Worm (Caenorhabditis elegans) whole organism, early embryonic: ENCODE measurements around the gene fis-2.

Experiments used
- B0310.2 ChIP-seq: sonication (generic microtip); optimal IDR thresholded peaks from 2 replicates; lab custom pipeline; 2016; ENCODE audit warnings: mild to moderate bottlenecking, missing genetic modification characterization, missing compliant biosample characterization
- F13C5.2 ChIP-seq: sonication (generic microtip); optimal IDR thresholded peaks from 2 replicates; lab custom pipeline; 2017; ENCODE audit warnings: mild to moderate bottlenecking, missing genetic modification characterization, inconsistent platforms, missing compliant biosample characterization
- aly-1 ChIP-seq: sonication (generic microtip); optimal IDR thresholded peaks from 2 replicates; lab custom pipeline; 2016; ENCODE audit warnings: missing genetic modification characterization, missing compliant biosample characterization
- ama-1 ChIP-seq: fragments of 150-350 bp; optimal IDR thresholded peaks from 2 replicates; lab custom pipeline; 2014
- ceh-13 ChIP-seq: fragments of 200-800 bp; sonication (Bioruptor generic); optimal IDR thresholded peaks from 2 replicates; lab custom pipeline; 2018; ENCODE audit warnings: mild to moderate bottlenecking, missing genetic modification characterization, missing compliant biosample characterization
- ceh-36 ChIP-seq: sonication (generic microtip); optimal IDR thresholded peaks from 2 replicates; lab custom pipeline; 2016; ENCODE audit warnings: missing genetic modification characterization, inconsistent platforms, missing compliant biosample characterization
- ets-7 ChIP-seq: sonication (generic microtip); optimal IDR thresholded peaks from 2 replicates; lab custom pipeline; 2016; ENCODE audit warnings: missing genotype, missing genetic modification characterization, missing compliant biosample characterization
- flt-1 ChIP-seq: fragments of 200-800 bp; sonication (Bioruptor generic); IDR thresholded peaks from 2 replicates; pipeline ENCODE4 v1.3.6; 2022; ENCODE audit warnings: missing genetic modification characterization, missing compliant biosample characterization
- hmbx-1 ChIP-seq: sonication (generic microtip); optimal IDR thresholded peaks from 2 replicates; lab custom pipeline; 2016; ENCODE audit warnings: mild to moderate bottlenecking, missing genetic modification characterization, missing compliant biosample characterization
- hmg-4 ChIP-seq: fragments of 200-800 bp; sonication (Bioruptor generic); optimal IDR thresholded peaks from 2 replicates; lab custom pipeline; 2018; ENCODE audit warnings: mild to moderate bottlenecking, missing genetic modification characterization, missing compliant biosample characterization
- hnd-1 ChIP-seq: sonication (generic microtip); optimal IDR thresholded peaks from 2 replicates; lab custom pipeline; 2016; ENCODE audit warnings: missing genetic modification characterization, missing compliant biosample characterization
- pes-1 ChIP-seq: fragments of 200-800 bp; sonication (Bioruptor generic); IDR thresholded peaks from 2 replicates; pipeline ENCODE4 v1.3.6; 2022; ENCODE audit warnings: missing genetic modification reagents, missing genetic modification characterization, missing compliant biosample characterization
- scrt-1 ChIP-seq: fragments of 200-800 bp; sonication (Bioruptor generic); IDR thresholded peaks from 2 replicates; pipeline ENCODE4 v1.3.6; 2022; ENCODE audit warnings: missing genetic modification characterization, missing compliant biosample characterization
- sea-1 ChIP-seq: fragments of 200-800 bp; sonication (Bioruptor generic); conservative IDR thresholded peaks from 2 replicates; pipeline ENCODE4 v1.3.6; 2022; ENCODE audit warnings: missing genetic modification characterization, missing compliant biosample characterization
- tbx-11 ChIP-seq: fragments of 200-800 bp; sonication (Bioruptor generic); IDR thresholded peaks from 2 replicates; pipeline ENCODE4 v1.3.6; 2022; ENCODE audit warnings: missing genetic modification characterization, missing compliant biosample characterization
- tbx-37 ChIP-seq: fragments of 200-800 bp; sonication (Bioruptor generic); conservative IDR thresholded peaks from 2 replicates; pipeline ENCODE4 v1.3.6; 2022; ENCODE audit warnings: missing genetic modification reagents, missing genetic modification characterization, missing compliant biosample characterization
- tra-4 ChIP-seq: sonication (generic microtip); optimal IDR thresholded peaks from 2 replicates; lab custom pipeline; 2017; ENCODE audit warnings: missing genetic modification characterization, missing compliant biosample characterization

fis-2 gene

DNA sequence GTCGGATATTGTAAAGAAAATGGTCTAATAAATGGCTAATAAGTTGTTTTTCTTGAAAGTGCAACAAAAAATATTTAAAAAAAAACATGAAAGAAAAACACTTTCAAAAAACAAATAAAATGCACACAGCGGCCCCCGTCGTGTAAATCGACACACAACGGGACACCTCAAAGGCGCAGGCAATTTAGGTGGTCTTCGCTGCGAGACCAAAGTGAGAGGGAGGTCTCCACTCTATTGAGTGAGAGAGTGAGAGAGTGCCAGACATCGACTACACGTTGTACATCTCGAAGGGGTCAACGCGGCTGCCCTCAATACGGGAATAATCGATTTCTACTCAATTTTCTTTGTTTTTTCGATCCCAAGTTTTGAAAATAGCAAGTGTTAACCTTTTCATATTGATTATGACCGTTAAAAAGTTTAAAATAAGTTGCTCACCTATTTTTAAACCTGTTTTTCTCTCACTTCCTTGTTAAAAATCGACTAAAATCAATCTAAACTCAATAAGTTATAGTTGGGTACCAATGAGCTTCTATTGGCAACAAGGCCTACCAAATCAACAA lies 1.8 kb upstream of the fis-2 start, which contains the start of gene sec-16A.2:
sec-16A.2 (plus strand) TSS at position 510 of the 560 bp plus-strand sequence.
- peak; percentile 0 for TF ChIP-seq F13C5.2 (tag; lab: Kevin White, UChicago)
- TF ChIP-seq flt-1 (GFP tag; lab: Robert Waterston, UW): 0 out of 2 replicates have a peak, but pooled peaks have one; percentile 2
- no peak for TF ChIP-seq hnd-1 (tag; lab: Kevin White, UChicago)
- peak; percentile 67 for TF ChIP-seq hmg-4

- no peak for TF ChIP-seq scrt-1 (GFP tag; lab: Robert Waterston, UW)
- TF ChIP-seq ama-1 (lab: Kevin White, UChicago): no peak
- TF ChIP-seq hmbx-1 (tag; lab: Kevin White, UChicago): no peak
- no peak for TF ChIP-seq tbx-37
- TF ChIP-seq ceh-13 (GFP tag; lab: Kevin White, UChicago): no peak
- TF ChIP-seq hnd-1 (tag; lab: Kevin White, UChicago): no peak
- no peak for TF ChIP-seq ets-7 (tag; lab: Kevin White, UChicago)
- TF ChIP-seq sea-1 (GFP tag; lab: Robert Waterston, UW): no peak
- TF ChIP-seq B0310.2 (tag; lab: Kevin White, UChicago): no peak
- no peak for TF ChIP-seq flt-1 (GFP tag; lab: Robert Waterston, UW)
- no peak for TF ChIP-seq aly-1 (tag; lab: Kevin White, UChicago)
- TF ChIP-seq F13C5.2 (tag; lab: Kevin White, UChicago): no peak
- no peak for TF ChIP-seq hmg-4
- TF ChIP-seq ceh-36 (tag; lab: Kevin White, UChicago): no peak
- TF ChIP-seq pes-1: no peak
Observed at ce11 chrX:8286164-8286563, 1.1 kb upstream of the fis-2 start.

DNA sequence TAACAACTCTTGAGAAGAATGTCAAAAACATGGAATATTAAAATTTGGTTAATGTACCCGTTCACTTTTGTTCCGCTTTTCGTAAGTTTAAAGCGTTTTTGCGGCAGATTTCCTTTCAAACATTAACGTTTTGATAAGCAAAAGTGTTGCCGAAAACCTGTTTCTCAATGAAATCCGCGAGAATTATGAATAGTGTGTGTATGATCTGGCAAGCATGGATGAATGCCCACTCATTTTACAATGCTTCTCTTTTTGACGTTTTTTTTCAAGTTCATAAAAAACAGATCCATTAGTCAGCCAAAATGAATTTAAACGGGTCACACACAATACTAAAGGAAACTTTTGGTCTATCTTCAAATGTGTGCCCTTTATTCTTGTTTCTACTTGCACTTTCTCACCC lies 1.0 kb downstream of the fis-2 start:
- TF ChIP-seq scrt-1 (GFP tag; lab: Robert Waterston, UW): no peak
- TF ChIP-seq ceh-36 (tag; lab: Kevin White, UChicago): no peak
- TF ChIP-seq flt-1 (GFP tag; lab: Robert Waterston, UW): no peak
- no peak for TF ChIP-seq pes-1
- TF ChIP-seq hmbx-1 (tag; lab: Kevin White, UChicago): no peak
- no peak for TF ChIP-seq ama-1 (lab: Kevin White, UChicago)
- no peak for TF ChIP-seq tra-4 (tag; lab: Kevin White, UChicago)

- TF ChIP-seq hmbx-1 (tag; lab: Kevin White, UChicago) (no peak), tra-4 (tag; lab: Kevin White, UChicago) (no peak), ets-7 (tag; lab: Kevin White, UChicago) (no peak), aly-1 (tag; lab: Kevin White, UChicago) (no peak), hmg-4 (no peak), B0310.2 (tag; lab: Kevin White, UChicago) (no peak), pes-1 (no peak), ceh-13 (GFP tag; lab: Kevin White, UChicago) (no peak), sea-1 (GFP tag; lab: Robert Waterston, UW) (no peak), tbx-11 (GFP tag; lab: Robert Waterston, UW) (no peak), F13C5.2 (tag; lab: Kevin White, UChicago) (no peak), scrt-1 (GFP tag; lab: Robert Waterston, UW) (no peak), ama-1 (lab: Kevin White, UChicago) (no peak), hnd-1 (tag; lab: Kevin White, UChicago) (no peak)
Observed at ce11 chrX:8276984-8277383, 8.0 kb downstream of the fis-2 start.

DNA sequence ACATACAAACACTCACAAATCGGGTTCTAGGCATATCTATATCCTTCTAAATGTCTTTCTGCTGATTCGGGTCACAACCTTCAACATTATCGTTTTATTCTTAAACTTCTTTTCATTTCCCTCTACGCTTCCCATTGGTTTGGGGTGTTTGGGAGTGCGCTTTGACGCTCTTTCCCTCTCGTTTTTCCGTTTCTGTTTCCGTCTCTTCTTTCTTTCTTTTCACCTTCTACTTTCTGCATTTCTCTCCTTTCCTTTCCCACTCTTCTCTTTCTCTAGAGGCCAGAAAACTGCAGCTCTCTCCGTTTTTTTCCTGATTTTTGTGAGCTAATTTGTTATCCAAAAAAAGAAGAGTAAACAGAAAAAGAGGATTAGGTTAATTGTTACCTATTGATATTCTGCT lies 8.7 kb downstream of the fis-2 start:
- no peak for TF ChIP-seq hmg-4
- no peak for TF ChIP-seq pes-1
- no peak for TF ChIP-seq sea-1 (GFP tag; lab: Robert Waterston, UW)
- no peak for TF ChIP-seq flt-1 (GFP tag; lab: Robert Waterston, UW)
- no peak for TF ChIP-seq ceh-36 (tag; lab: Kevin White, UChicago)
- TF ChIP-seq hmbx-1 (tag; lab: Kevin White, UChicago): no peak
- TF ChIP-seq tbx-37: no peak

DNA sequence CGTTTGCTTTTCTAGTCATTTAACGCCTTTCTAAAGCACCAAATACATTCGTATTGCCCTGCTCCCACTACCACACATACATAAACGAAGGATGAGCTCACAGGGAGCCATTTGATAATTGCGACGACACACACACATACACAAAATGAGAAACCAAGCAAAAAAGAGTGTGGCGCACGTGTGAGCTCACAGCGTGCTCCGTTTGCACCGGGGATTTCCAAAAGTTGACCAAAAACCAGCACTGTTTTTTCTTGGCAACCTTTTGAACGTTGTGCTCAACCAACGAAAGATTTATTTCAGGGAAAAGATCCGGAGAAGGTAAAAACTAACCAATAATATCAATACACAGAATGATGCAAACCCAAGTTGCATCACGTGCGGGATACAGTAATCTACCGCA lies 10.2 kb downstream of the fis-2 start, which contains the start of gene ksr-1:
ksr-1 (plus strand) TSS at position 301 of the 400 bp plus-strand sequence.
- no peak for TF ChIP-seq tra-4 (tag; lab: Kevin White, UChicago)
- TF ChIP-seq hmbx-1 (tag; lab: Kevin White, UChicago): no peak
- TF ChIP-seq ceh-36 (tag; lab: Kevin White, UChicago): no peak
- no peak for TF ChIP-seq ama-1 (lab: Kevin White, UChicago)
- TF ChIP-seq pes-1: no peak
- TF ChIP-seq B0310.2 (tag; lab: Kevin White, UChicago): no peak
- no peak for TF ChIP-seq F13C5.2 (tag; lab: Kevin White, UChicago)
- no peak for TF ChIP-seq ets-7 (tag; lab: Kevin White, UChicago)
- TF ChIP-seq scrt-1 (GFP tag; lab: Robert Waterston, UW): no peak
- no peak for TF ChIP-seq aly-1 (tag; lab: Kevin White, UChicago)
- no peak for TF ChIP-seq sea-1 (GFP tag; lab: Robert Waterston, UW)
- TF ChIP-seq flt-1 (GFP tag; lab: Robert Waterston, UW): no peak
- TF ChIP-seq tbx-11 (GFP tag; lab: Robert Waterston, UW): no peak
- TF ChIP-seq tbx-37: no peak
- no peak for TF ChIP-seq hmg-4
- no peak for TF ChIP-seq hnd-1 (tag; lab: Kevin White, UChicago)
- no peak for TF ChIP-seq ceh-13 (GFP tag; lab: Kevin White, UChicago)

- TF ChIP-seq tbx-37 (no peak), hnd-1 (tag; lab: Kevin White, UChicago) (no peak), tbx-11 (GFP tag; lab: Robert Waterston, UW) (no peak), ceh-36 (tag; lab: Kevin White, UChicago) (no peak), aly-1 (tag; lab: Kevin White, UChicago) (peak; percentile 5)
Observed at ce11 chrX:8273496-8273895, 11.5 kb downstream of the fis-2 start.
